Worm (Caenorhabditis elegans) whole organism, early embryonic: ENCODE measurements around the gene fip-3.

ENCODE experiments used
- B0310.2 ChIP-seq: sonication (generic microtip); optimal IDR thresholded peaks from 2 replicates; lab custom pipeline; 2016; ENCODE audit warnings: mild to moderate bottlenecking, missing genetic modification characterization, missing compliant biosample characterization
- aly-1 ChIP-seq: sonication (generic microtip); optimal IDR thresholded peaks from 2 replicates; lab custom pipeline; 2016; ENCODE audit warnings: missing genetic modification characterization, missing compliant biosample characterization
- ama-1 ChIP-seq: fragments of 150-350 bp; optimal IDR thresholded peaks from 2 replicates; lab custom pipeline; 2014
- hmbx-1 ChIP-seq: sonication (generic microtip); optimal IDR thresholded peaks from 2 replicates; lab custom pipeline; 2016; ENCODE audit warnings: mild to moderate bottlenecking, missing genetic modification characterization, missing compliant biosample characterization
- hnd-1 ChIP-seq: sonication (generic microtip); optimal IDR thresholded peaks from 2 replicates; lab custom pipeline; 2016; ENCODE audit warnings: missing genetic modification characterization, missing compliant biosample characterization
- sea-1 ChIP-seq: fragments of 200-800 bp; sonication (Bioruptor generic); conservative IDR thresholded peaks from 2 replicates; pipeline ENCODE4 v1.3.6; 2022; ENCODE audit warnings: missing genetic modification characterization, missing compliant biosample characterization
- tbx-37 ChIP-seq: fragments of 200-800 bp; sonication (Bioruptor generic); conservative IDR thresholded peaks from 2 replicates; pipeline ENCODE4 v1.3.6; 2022; ENCODE audit warnings: missing genetic modification reagents, missing genetic modification characterization, missing compliant biosample characterization
- tra-4 ChIP-seq: sonication (generic microtip); optimal IDR thresholded peaks from 2 replicates; lab custom pipeline; 2017; ENCODE audit warnings: missing genetic modification characterization, missing compliant biosample characterization

DNA sequence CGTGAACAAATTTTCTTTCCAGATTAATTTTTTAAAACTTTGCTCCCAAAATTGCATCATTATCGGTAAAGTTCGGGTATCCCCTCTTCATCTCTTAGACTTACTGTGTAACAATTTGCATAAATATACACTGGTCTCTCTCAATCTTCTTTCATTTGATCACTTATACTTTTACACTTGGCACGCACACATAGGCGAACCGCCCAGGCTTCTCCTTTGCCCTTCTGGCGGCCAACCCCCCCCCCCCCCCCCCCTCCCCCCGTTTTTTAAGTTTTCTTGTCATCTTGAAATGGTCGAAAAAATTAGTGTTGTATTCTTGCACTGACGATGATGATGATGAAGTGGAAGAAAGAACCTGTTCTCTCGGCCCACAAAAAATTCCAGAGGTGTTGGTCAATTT is 19.0 kb downstream of the fip-3 start:
- no peak for TF ChIP-seq tra-4 (tag; lab: Kevin White, UChicago)
- TF ChIP-seq aly-1 (tag; lab: Kevin White, UChicago) = no peak
- TF ChIP-seq tbx-37 (GFP tag; lab: Robert Waterston, UW) = no peak
- no peak for TF ChIP-seq B0310.2
- TF ChIP-seq sea-1 (GFP tag; lab: Robert Waterston, UW) = no peak
- TF ChIP-seq hmbx-1 (tag; lab: Kevin White, UChicago) = no peak
- TF ChIP-seq hnd-1 (tag; lab: Kevin White, UChicago) = no peak
- no peak for TF ChIP-seq ama-1 (lab: Kevin White, UChicago)
